Fruit fly (Drosophila melanogaster) whole organism, embryonic: ENCODE results near the gene Rai1.

Experiments used
- Asciz ChIP-seq: fragments of 200-800 bp; sonication (Bioruptor generic); optimal IDR thresholded peaks from 2 replicates; lab custom pipeline; 2017; ENCODE audit warnings: missing biosample characterization, mild to moderate bottlenecking, missing genetic modification characterization, missing genetic modification reagents
- Blimp-1 ChIP-seq: fragments of 200-800 bp; sonication (Bioruptor generic); optimal IDR thresholded peaks from 3 replicates; lab custom pipeline; 2018; ENCODE audit warnings: missing biosample characterization, missing genetic modification characterization, mild to moderate bottlenecking, moderate library complexity, missing genetic modification reagents
- CG10147 ChIP-seq: fragments of 200-800 bp; sonication (Bioruptor generic); optimal IDR thresholded peaks from 2 replicates; lab custom pipeline; 2019; ENCODE audit warnings: missing biosample characterization, mild to moderate bottlenecking, missing genetic modification characterization, moderate library complexity
- CG10267 ChIP-seq: fragments of 200-800 bp; sonication (Bioruptor generic); optimal IDR thresholded peaks from 2 replicates; lab custom pipeline; 2018; ENCODE audit warnings: missing biosample characterization, mild to moderate bottlenecking, missing genetic modification characterization, moderate library complexity
- CG10565 ChIP-seq: fragments of 200-800 bp; sonication (Bioruptor generic); optimal IDR thresholded peaks from 3 replicates; lab custom pipeline; 2016; ENCODE audit warnings: missing biosample characterization, mild to moderate bottlenecking, missing genetic modification characterization
- CG10959 ChIP-seq: fragments of 200-800 bp; sonication (Bioruptor generic); IDR thresholded peaks from 2 replicates; pipeline ENCODE4 v1.3.6; 2022; ENCODE audit warnings: missing biosample characterization, missing genetic modification characterization
- CG10979 ChIP-seq: fragments of 200-800 bp; sonication (Bioruptor generic); optimal IDR thresholded peaks from 2 replicates; lab custom pipeline; 2018; ENCODE audit warnings: missing biosample characterization, mild to moderate bottlenecking, missing genetic modification characterization, moderate library complexity
- CG14667 ChIP-seq: fragments of 200-800 bp; sonication (Bioruptor generic); IDR thresholded peaks from 2 replicates; pipeline ENCODE4 v1.3.6; 2022; ENCODE audit warnings: missing biosample characterization, missing genetic modification characterization
- CG17359 ChIP-seq: fragments of 200-800 bp; sonication (Bioruptor generic); optimal IDR thresholded peaks from 3 replicates; lab custom pipeline; 2018; ENCODE audit warnings: missing biosample characterization, mild to moderate bottlenecking, missing genetic modification characterization, moderate library complexity
- CG2120 ChIP-seq: fragments of 200-800 bp; sonication (Bioruptor generic); optimal IDR thresholded peaks from 3 replicates; lab custom pipeline; 2016; ENCODE audit warnings: missing biosample characterization, missing genetic modification characterization
- CG31388 ChIP-seq: fragments of 200-800 bp; sonication (Bioruptor generic); optimal IDR thresholded peaks from 2 replicates; lab custom pipeline; 2016; ENCODE audit warnings: missing biosample characterization, missing genetic modification characterization
- CG3163 ChIP-seq: fragments of 200-800 bp; sonication (Bioruptor generic); optimal IDR thresholded peaks from 3 replicates; lab custom pipeline; 2016; ENCODE audit warnings: missing biosample characterization, missing genetic modification characterization
- CG34376 ChIP-seq: fragments of 200-800 bp; sonication (Bioruptor generic); optimal IDR thresholded peaks from 2 replicates; lab custom pipeline; 2018; ENCODE audit warnings: missing biosample characterization, mild to moderate bottlenecking, missing genetic modification characterization
- CG43689 ChIP-seq: fragments of 200-800 bp; sonication (Bioruptor generic); IDR thresholded peaks from 2 replicates; pipeline ENCODE4 v1.3.6; 2022; ENCODE audit warnings: missing biosample characterization, missing genetic modification characterization
- CG4617 ChIP-seq: fragments of 200-800 bp; sonication (Bioruptor generic); optimal IDR thresholded peaks from 3 replicates; lab custom pipeline; 2016; ENCODE audit warnings: missing biosample characterization, missing genetic modification characterization, borderline replicate concordance
- CG4854 ChIP-seq: fragments of 200-800 bp; sonication (Bioruptor generic); optimal IDR thresholded peaks from 2 replicates; lab custom pipeline; 2016; ENCODE audit warnings: missing biosample characterization, missing genetic modification characterization, inconsistent platforms
- CG5180 ChIP-seq: fragments of 200-800 bp; sonication (Bioruptor generic); optimal IDR thresholded peaks from 3 replicates; lab custom pipeline; 2017; ENCODE audit warnings: missing biosample characterization, missing genetic modification characterization, mild to moderate bottlenecking, moderate library complexity, missing genetic modification reagents
- CG5245 ChIP-seq: fragments of 200-800 bp; sonication (Bioruptor generic); optimal IDR thresholded peaks from 3 replicates; lab custom pipeline; 2016; ENCODE audit warnings: missing biosample characterization, missing genetic modification characterization
- CG6689 ChIP-seq: fragments of 200-800 bp; sonication (Bioruptor generic); IDR thresholded peaks from 2 replicates; pipeline ENCODE4 v1.3.6; 2022; ENCODE audit warnings: missing biosample characterization, missing genetic modification characterization
- Elba2 ChIP-seq: fragments of 200-800 bp; sonication (Bioruptor generic); optimal IDR thresholded peaks from 3 replicates; lab custom pipeline; 2016; ENCODE audit warnings: missing biosample characterization, missing genetic modification characterization
- Ets97D ChIP-seq: fragments of 200-800 bp; sonication (Bioruptor generic); optimal IDR thresholded peaks from 3 replicates; lab custom pipeline; 2016; ENCODE audit warnings: missing biosample characterization, missing genetic modification characterization
- Gug ChIP-seq: fragments of 200-800 bp; sonication (Bioruptor generic); IDR thresholded peaks from 4 replicates; pipeline ENCODE4 v1.3.6; 2022; ENCODE audit warnings: missing biosample characterization, missing genetic modification characterization
- HHEX ChIP-seq: fragments of 200-800 bp; sonication (Bioruptor generic); optimal IDR thresholded peaks from 3 replicates; lab custom pipeline; 2017; ENCODE audit warnings: missing biosample characterization, mild to moderate bottlenecking, missing genetic modification characterization, missing genetic modification reagents
- Hey ChIP-seq: fragments of 200-800 bp; sonication (Bioruptor generic); optimal IDR thresholded peaks from 3 replicates; lab custom pipeline; 2018; ENCODE audit warnings: missing biosample characterization, mild to moderate bottlenecking, missing genetic modification characterization
- Hmr ChIP-seq: fragments of 200-800 bp; sonication (Bioruptor generic); optimal IDR thresholded peaks from 3 replicates; lab custom pipeline; 2017; ENCODE audit warnings: mild to moderate bottlenecking, missing biosample characterization, missing genetic modification reagents, missing genetic modification characterization
- Hr51 ChIP-seq, 2 experiments: fragments of 200-800 bp; sonication (Bioruptor generic); optimal IDR thresholded peaks; 2 replicates in 1 of 2; 3 replicates in 1 of 2; lab custom pipeline; 2016 to 2018; ENCODE audit warnings: missing biosample characterization in 2 of 2, missing genetic modification characterization in 2 of 2, mild to moderate bottlenecking in 1 of 2, moderate library complexity in 1 of 2
- Nf-YC ChIP-seq: fragments of 200-800 bp; optimal IDR thresholded peaks from 3 replicates; lab custom pipeline; 2019; ENCODE audit warnings: missing biosample characterization, mild to moderate bottlenecking, missing genetic modification characterization, moderate library complexity
- Oaz ChIP-seq: fragments of 200-800 bp; sonication (Bioruptor generic); IDR thresholded peaks from 2 replicates; pipeline ENCODE4 v1.3.6; 2022; ENCODE audit warnings: missing biosample characterization, missing genetic modification characterization
- Ptx1 ChIP-seq: fragments of 200-800 bp; sonication (Bioruptor generic); IDR thresholded peaks from 2 replicates; pipeline ENCODE4 v1.3.6; 2022; ENCODE audit warnings: missing biosample characterization, missing genetic modification characterization
- Sox100B ChIP-seq: fragments of 200-800 bp; sonication (Bioruptor generic); optimal IDR thresholded peaks from 3 replicates; lab custom pipeline; 2018; ENCODE audit warnings: missing biosample characterization, mild to moderate bottlenecking, missing genetic modification characterization
- TFAM ChIP-seq: fragments of 200-800 bp; sonication (Bioruptor generic); optimal IDR thresholded peaks from 2 replicates; lab custom pipeline; 2017; ENCODE audit warnings: missing biosample characterization, missing genetic modification characterization, inconsistent platforms
- Xrp1 ChIP-seq: fragments of 200-800 bp; sonication (Bioruptor generic); IDR thresholded peaks from 2 replicates; pipeline ENCODE4 v1.3.6; 2022; ENCODE audit warnings: missing biosample characterization, missing genetic modification characterization
- ash1 ChIP-seq: fragments of 200-800 bp; sonication (Bioruptor generic); optimal IDR thresholded peaks from 2 replicates; lab custom pipeline; 2018; ENCODE audit warnings: missing biosample characterization, mild to moderate bottlenecking, missing genetic modification characterization
- caup ChIP-seq: fragments of 200-800 bp; sonication (Bioruptor generic); optimal IDR thresholded peaks from 3 replicates; lab custom pipeline; 2017; ENCODE audit warnings: missing biosample characterization, mild to moderate bottlenecking, missing genetic modification characterization, moderate library complexity; ENCODE audit not compliant: severe bottlenecking
- crol ChIP-seq: fragments of 200-800 bp; sonication (Bioruptor generic); IDR thresholded peaks from 2 replicates; pipeline ENCODE4 v1.3.6; 2022; ENCODE audit warnings: missing biosample characterization, missing genetic modification characterization
- eyg ChIP-seq: fragments of 200-800 bp; sonication (Bioruptor generic); optimal IDR thresholded peaks from 3 replicates; lab custom pipeline; 2016; ENCODE audit warnings: missing biosample characterization, missing genetic modification characterization
- fd102C ChIP-seq: fragments of 200-800 bp; sonication (Bioruptor generic); optimal IDR thresholded peaks from 2 replicates; lab custom pipeline; 2018; ENCODE audit warnings: missing biosample characterization, mild to moderate bottlenecking, missing genetic modification characterization, moderate library complexity
- ftz-f1 ChIP-seq: fragments of 200-800 bp; sonication (Bioruptor generic); optimal IDR thresholded peaks from 2 replicates; lab custom pipeline; 2016; ENCODE audit warnings: missing biosample characterization, missing genetic modification characterization
- mam ChIP-seq: fragments of 200-800 bp; sonication (Bioruptor generic); optimal IDR thresholded peaks from 3 replicates; lab custom pipeline; 2016; ENCODE audit warnings: missing biosample characterization, missing genetic modification characterization
- mld ChIP-seq: fragments of 200-800 bp; sonication (Bioruptor generic); IDR thresholded peaks from 3 replicates; pipeline ENCODE4 v1.3.6; 2022; ENCODE audit warnings: missing biosample characterization, missing genetic modification characterization; ENCODE audit not compliant: partially characterized antibody
- nau ChIP-seq: fragments of 200-800 bp; sonication (Bioruptor generic); optimal IDR thresholded peaks from 3 replicates; lab custom pipeline; 2017; ENCODE audit warnings: missing biosample characterization, mild to moderate bottlenecking, missing genetic modification characterization, missing genetic modification reagents
- pho ChIP-seq: fragments of 200-800 bp; sonication (Bioruptor generic); optimal IDR thresholded peaks from 2 replicates; lab custom pipeline; 2016; ENCODE audit warnings: missing biosample characterization, missing genetic modification characterization
- psq ChIP-seq: fragments of 200-800 bp; sonication (Bioruptor generic); optimal IDR thresholded peaks from 2 replicates; lab custom pipeline; 2017; ENCODE audit warnings: missing biosample characterization, missing genetic modification characterization
- scrt ChIP-seq: fragments of 200-800 bp; sonication (Bioruptor generic); optimal IDR thresholded peaks from 2 replicates; lab custom pipeline; 2018; ENCODE audit warnings: missing biosample characterization, mild to moderate bottlenecking, missing genetic modification characterization, moderate library complexity
- sd ChIP-seq: fragments of 200-800 bp; sonication (Bioruptor generic); optimal IDR thresholded peaks from 3 replicates; lab custom pipeline; 2018; ENCODE audit warnings: missing biosample characterization, mild to moderate bottlenecking, missing genetic modification characterization, moderate library complexity
- stwl ChIP-seq: fragments of 200-800 bp; sonication (Bioruptor generic); optimal IDR thresholded peaks from 3 replicates; lab custom pipeline; 2018; ENCODE audit warnings: missing biosample characterization, mild to moderate bottlenecking, missing genetic modification characterization, moderate library complexity
- tap ChIP-seq: fragments of 200-800 bp; optimal IDR thresholded peaks from 3 replicates; lab custom pipeline; 2019; ENCODE audit warnings: missing biosample characterization, mild to moderate bottlenecking, missing genetic modification characterization, moderate library complexity
- tgo ChIP-seq: fragments of 200-800 bp; sonication (Bioruptor generic); IDR thresholded peaks from 3 replicates; pipeline ENCODE4 v1.3.6; 2022; ENCODE audit warnings: missing biosample characterization, missing genetic modification characterization
- yki ChIP-seq: fragments of >200 bp; optimal IDR thresholded peaks from 3 replicates; lab custom pipeline; 2018
- zen ChIP-seq: fragments of 200-800 bp; sonication (Bioruptor generic); optimal IDR thresholded peaks from 3 replicates; lab custom pipeline; 2018; ENCODE audit warnings: missing biosample characterization, mild to moderate bottlenecking, missing genetic modification characterization, moderate library complexity
- zfh2 ChIP-seq: fragments of 200-800 bp; sonication (Bioruptor generic); optimal IDR thresholded peaks from 2 replicates; lab custom pipeline; 2016; ENCODE audit warnings: missing biosample characterization, missing genetic modification characterization

Gene Rai1

dm6 chrX:16768770-16769169 is 34.4 kb downstream of the Rai1 start (continued):
- TF ChIP-seq CG5245 (GFP tag; lab: Kevin White, UChicago) (no peak), CG3163 (GFP tag; lab: Kevin White, UChicago) (no peak), Hmr (GFP tag; lab: Kevin White, UChicago) (no peak), CG17359 (peak; percentile 12), Elba2 (GFP tag; lab: Kevin White, UChicago) (no peak), Oaz (GFP tag; lab: Robert Waterston, UW) (no peak), zen (tag; lab: Kevin White, UChicago) (no peak), TFAM (GFP tag; lab: Kevin White, UChicago) (no peak), stwl (tag; lab: Kevin White, UChicago) (no peak), CG10267 (tag; lab: Kevin White, UChicago) (no peak), mam (GFP tag; lab: Kevin White, UChicago) (no peak), CG10147 (GFP tag; lab: Kevin White, UChicago) (no peak), CG34376 (GFP tag; lab: Kevin White, UChicago) (no peak), Ets97D (GFP tag; lab: Kevin White, UChicago) (no peak), CG10565 (no peak), psq (GFP tag; lab: Kevin White, UChicago) (no peak), nau (GFP tag; lab: Kevin White, UChicago) (no peak), Ptx1 (0 out of 2 replicates have a peak, but pooled peaks have one; percentile 25), Sox100B (GFP tag; lab: Kevin White, UChicago) (peak; percentile 38), zfh2 (no peak), CG14667 (GFP tag; lab: Robert Waterston, UW) (no peak), Hr51 (GFP tag; optimal IDR thresholded peaks at IDR 0.05; lab: Kevin White, UChicago) (peak in 1 of 2 experiments; percentile 27), HHEX (GFP tag; lab: Kevin White, UChicago) (peak; percentile 15), Blimp-1 (GFP tag; lab: Kevin White, UChicago) (peak; percentile 14), scrt (no peak), CG4854 (no peak), yki (lab: Kevin White, UChicago) (no peak), Asciz (no peak), CG6689 (GFP tag; lab: Robert Waterston, UW) (no peak), CG31388 (no peak), sd (tag; lab: Kevin White, UChicago) (no peak), crol (no peak), tap (tag; lab: Kevin White, UChicago) (peak; percentile 18), CG5180 (no peak), Gug (GFP tag; lab: Robert Waterston, UW) (no peak), caup (no peak), fd102C (GFP tag; lab: Kevin White, UChicago) (no peak), CG4617 (GFP tag; lab: Kevin White, UChicago) (no peak), mld (GFP tag; lab: Robert Waterston, UW) (no peak), tgo (GFP tag; lab: Robert Waterston, UW) (no peak), Xrp1 (GFP tag; lab: Robert Waterston, UW) (no peak), CG10959 (GFP tag; lab: Robert Waterston, UW) (no peak), CG2120 (GFP tag; lab: Kevin White, UChicago) (no peak), CG10979 (tag; lab: Kevin White, UChicago) (peak; percentile 46), CG43689 (GFP tag; lab: Robert Waterston, UW) (no peak), pho (GFP tag; lab: Kevin White, UChicago) (no peak), ftz-f1 (GFP tag; lab: Kevin White, UChicago) (no peak), Nf-YC (tag; lab: Kevin White, UChicago) (no peak), Hey (tag; lab: Kevin White, UChicago) (no peak), eyg (GFP tag; lab: Kevin White, UChicago) (no peak), ash1 (no peak)
